Worm (Caenorhabditis elegans) whole organism, L4/young adult: ENCODE data around the gene H12D21.5.

Experiments
- W03F9.2 ChIP-seq: fragments of 150-350 bp; optimal IDR thresholded peaks from 2 replicates; lab custom pipeline; 2014; ENCODE audit warnings: missing biosample characterization, missing genetic modification characterization
- dao-5 ChIP-seq: sonication (generic microtip); optimal IDR thresholded peaks from 2 replicates; lab custom pipeline; 2016; ENCODE audit warnings: missing genotype, missing genetic modification characterization, moderate library complexity, missing compliant biosample characterization
- him-1 ChIP-seq: sonication (generic microtip); optimal IDR thresholded peaks from 2 replicates; lab custom pipeline; 2016; ENCODE audit warnings: missing genotype, missing genetic modification reagents, missing genetic modification characterization, missing compliant biosample characterization

DNA sequence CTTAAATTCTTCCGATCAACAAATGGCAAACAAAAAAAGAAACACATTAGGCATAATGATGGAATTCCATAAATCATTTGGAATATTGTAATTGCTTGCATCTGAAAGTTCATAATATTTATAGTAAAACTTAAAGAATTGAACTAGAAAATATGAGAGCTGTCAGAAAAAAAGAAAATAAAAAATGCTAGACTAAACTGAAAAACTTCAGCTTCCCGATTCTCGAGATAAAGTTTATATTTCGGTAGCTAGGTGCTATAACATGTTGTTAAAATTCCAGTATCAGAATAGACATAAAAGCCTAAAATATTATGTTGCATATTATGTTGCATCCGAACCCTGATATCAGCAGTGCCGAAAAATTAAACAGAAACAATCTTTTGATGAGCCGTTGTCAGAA is 30.3 kb downstream of the H12D21.5 start, which contains the start of gene srg-54:
- TF ChIP-seq him-1 (tag; lab: Kevin White, UChicago) (no peak), W03F9.2 (tag; lab: Kevin White, UChicago) (no peak), dao-5 (tag; lab: Kevin White, UChicago) (no peak)
